Worm (Caenorhabditis elegans) whole organism, late embryonic: ENCODE results near the gene rpc-11.

Experiments used
- C38D4.7 ChIP-seq: fragments of 200-800 bp; sonication (Bioruptor generic); optimal IDR thresholded peaks from 2 replicates; lab custom pipeline; 2018; ENCODE audit warnings: mild to moderate bottlenecking, missing genetic modification characterization, moderate library complexity, missing compliant biosample characterization
- ama-1 ChIP-seq: fragments of 150-350 bp; optimal IDR thresholded peaks from 2 replicates; lab custom pipeline; 2014
- ceh-18 ChIP-seq: sonication (generic microtip); optimal IDR thresholded peaks from 2 replicates; lab custom pipeline; 2016; ENCODE audit warnings: missing genetic modification characterization, missing compliant biosample characterization
- ceh-19 ChIP-seq: fragments of 200-800 bp; sonication (Bioruptor generic); optimal IDR thresholded peaks from 2 replicates; lab custom pipeline; 2018; ENCODE audit warnings: mild to moderate bottlenecking, missing genetic modification characterization, missing compliant biosample characterization
- ceh-9 ChIP-seq: sonication (generic microtip); optimal IDR thresholded peaks from 2 replicates; lab custom pipeline; 2016; ENCODE audit warnings: mild to moderate bottlenecking, missing genetic modification characterization, inconsistent platforms, missing compliant biosample characterization
- elt-2 ChIP-seq: sonication (generic microtip); optimal IDR thresholded peaks from 2 replicates; lab custom pipeline; 2016; ENCODE audit warnings: missing genetic modification reagents, missing genetic modification characterization, missing compliant biosample characterization
- hlh-30 ChIP-seq: sonication (generic microtip); optimal IDR thresholded peaks from 2 replicates; lab custom pipeline; 2017; ENCODE audit warnings: antibody characterized with exemption, missing genetic modification characterization, missing compliant biosample characterization; ENCODE audit not compliant: insufficient read depth
- nfya-1 ChIP-seq: sonication (generic microtip); optimal IDR thresholded peaks from 2 replicates; lab custom pipeline; 2017; ENCODE audit warnings: missing genetic modification characterization, mild to moderate bottlenecking, missing compliant biosample characterization, antibody characterized with exemption, moderate library complexity
- nhr-11 ChIP-seq: fragments of 150-350 bp; optimal IDR thresholded peaks from 2 replicates; lab custom pipeline; 2014; ENCODE audit warnings: missing biosample characterization, missing genetic modification characterization
- pag-3 ChIP-seq: sonication (generic microtip); optimal IDR thresholded peaks from 2 replicates; lab custom pipeline; 2016; ENCODE audit warnings: missing compliant biosample characterization, missing genetic modification characterization, borderline replicate concordance
- pqm-1 ChIP-seq: sonication (generic microtip); optimal IDR thresholded peaks from 2 replicates; lab custom pipeline; 2016; ENCODE audit warnings: missing genetic modification characterization, missing compliant biosample characterization
- rnt-1 ChIP-seq: sonication (generic microtip); optimal IDR thresholded peaks from 2 replicates; lab custom pipeline; 2016; ENCODE audit warnings: missing genetic modification characterization, missing compliant biosample characterization
- ttx-3 ChIP-seq: sonication (generic microtip); optimal IDR thresholded peaks from 2 replicates; lab custom pipeline; 2016; ENCODE audit warnings: missing genetic modification reagents, missing genetic modification characterization, missing compliant biosample characterization

DNA sequence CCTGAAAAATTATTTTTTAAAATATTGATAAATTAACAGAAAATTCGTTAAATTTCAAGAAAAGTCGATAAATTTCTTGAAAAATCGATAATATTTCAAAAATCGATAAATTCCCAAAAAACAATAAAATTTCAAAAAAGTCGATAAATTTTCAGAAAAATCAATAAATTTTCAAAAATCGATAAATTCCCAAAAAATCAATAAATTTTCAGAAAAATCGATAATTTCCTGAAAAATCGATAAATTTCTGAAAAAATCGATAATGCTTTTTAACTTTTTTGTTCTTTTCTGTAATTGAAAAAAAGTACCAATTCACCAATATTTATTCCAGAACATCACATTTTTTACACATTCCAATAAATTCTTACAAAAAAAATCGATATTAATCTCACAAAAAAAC lies 25.3 kb upstream of the rpc-11 start:
- no peak for TF ChIP-seq pag-3 (tag; lab: Kevin White, UChicago)
- no peak for TF ChIP-seq ceh-19 (GFP tag; lab: Kevin White, UChicago)
- no peak for TF ChIP-seq nhr-11 (tag; lab: Kevin White, UChicago)
- no peak for TF ChIP-seq ceh-18
- TF ChIP-seq ama-1 (lab: Kevin White, UChicago) = no peak
- no peak for TF ChIP-seq C38D4.7 (GFP tag; lab: Kevin White, UChicago)
- TF ChIP-seq elt-2 = no peak
- no peak for TF ChIP-seq rnt-1
- no peak for TF ChIP-seq pqm-1
- TF ChIP-seq ttx-3 (tag; lab: Kevin White, UChicago) = no peak
- TF ChIP-seq nfya-1 (tag; lab: Kevin White, UChicago) = no peak
- no peak for TF ChIP-seq hlh-30 (tag; lab: Kevin White, UChicago)
- TF ChIP-seq ceh-9 = no peak
